Worm (Caenorhabditis elegans): ENCODE data around the gene ZK896.1.
A peak's percentile ranks its signal among the peaks of the same experiment; 100 is the strongest.

Gene ZK896.1

ce11 chrIV:12897146-12897545 lies 22.0 kb upstream of the ZK896.1 start:
- TF ChIP-seq gmeb-1 (tag; optimal IDR thresholded peaks at IDR 0.05) = no peak
- TF ChIP-seq sma-9 (GFP tag; optimal IDR thresholded peaks at IDR 0.05) = no peak
- TF ChIP-seq sma-9 (tag; optimal IDR thresholded peaks at IDR 0.05) = no peak
- no peak for TF ChIP-seq blmp-1 (tag; optimal IDR thresholded peaks at IDR 0.05; ENCODE audit: insufficient read depth)

ce11 chrIV:12896371-12896882 lies 21.3 kb upstream of the ZK896.1 start, which contains the start of gene K08D8.7:
Gene K08D8.7 (plus strand): TSS chrIV:12896832.
- no peak for TF ChIP-seq elt-3 (tag; optimal IDR thresholded peaks at IDR 0.05)
- TF ChIP-seq fos-1 (tag; optimal IDR thresholded peaks at IDR 0.05) = peak; percentile 70

- TF ChIP-seq elt-3 (tag; optimal IDR thresholded peaks at IDR 0.05) (no peak), fos-1 (tag; optimal IDR thresholded peaks at IDR 0.05) (no peak), zag-1 (tag; optimal IDR thresholded peaks at IDR 0.05) (no peak), dmd-4 (tag; optimal IDR thresholded peaks at IDR 0.05) (no peak), lsy-2 (tag; optimal IDR thresholded peaks at IDR 0.05) (no peak), F13H6.1 (tag; optimal IDR thresholded peaks at IDR 0.05) (no peak), ama-1 (optimal IDR thresholded peaks at IDR 0.05) (no peak), skn-1 (tag; optimal IDR thresholded peaks at IDR 0.05) (no peak), lin-13 (GFP tag; optimal IDR thresholded peaks at IDR 0.05) (no peak), elt-1 (tag; optimal IDR thresholded peaks at IDR 0.05) (no peak), ceh-16 (tag; optimal IDR thresholded peaks at IDR 0.05) (no peak), Y55F3AM.14 (GFP tag; optimal IDR thresholded peaks at IDR 0.05) (no peak), sma-3 (GFP tag; optimal IDR thresholded peaks at IDR 0.05) (no peak), nhr-129 (tag; optimal IDR thresholded peaks at IDR 0.05) (no peak), unc-39 (tag; optimal IDR thresholded peaks at IDR 0.05) (no peak), nhr-77 (tag; optimal IDR thresholded peaks at IDR 0.05) (no peak), gmeb-1 (tag; optimal IDR thresholded peaks at IDR 0.05) (no peak), nhr-237 (tag; optimal IDR thresholded peaks at IDR 0.05) (no peak), nhr-11 (tag; optimal IDR thresholded peaks at IDR 0.05) (no peak)
Measured at ce11 chrIV:12894996-12895395, 19.8 kb upstream of the ZK896.1 start, which contains the start of gene K08D8.11. Gene K08D8.11 (plus strand): TSS chrIV:12895296.

ce11 chrIV:12893166-12893565 lies 18.0 kb upstream of the ZK896.1 start, which contains the start of gene K08D8.12:
Gene K08D8.12 (plus strand): TSS chrIV:12893466.
- no peak for TF ChIP-seq sma-3 (GFP tag; optimal IDR thresholded peaks at IDR 0.05)
- no peak for TF ChIP-seq unc-55 (GFP tag; optimal IDR thresholded peaks at IDR 0.05)
- no peak for TF ChIP-seq unc-39 (tag; optimal IDR thresholded peaks at IDR 0.05)
- no peak for TF ChIP-seq nhr-21 (tag; optimal IDR thresholded peaks at IDR 0.05)
- no peak for TF ChIP-seq R02D3.7 (tag; optimal IDR thresholded peaks at IDR 0.05)
- TF ChIP-seq ama-1 (optimal IDR thresholded peaks at IDR 0.05) = no peak

ce11 chrIV:12892194-12892593 lies 17.0 kb upstream of the ZK896.1 start, which contains the start of gene K08D8.1:
Gene K08D8.1 (plus strand): TSS chrIV:12892494.
- TF ChIP-seq crh-2 (tag; optimal IDR thresholded peaks at IDR 0.05) (no peak), elt-3 (tag; optimal IDR thresholded peaks at IDR 0.05) (no peak), gmeb-1 (tag; optimal IDR thresholded peaks at IDR 0.05) (no peak), lin-11 (tag; optimal IDR thresholded peaks at IDR 0.05) (no peak), mbf-1 (tag; optimal IDR thresholded peaks at IDR 0.05) (no peak), aly-2 (tag; optimal IDR thresholded peaks at IDR 0.05) (no peak), zag-1 (tag; optimal IDR thresholded peaks at IDR 0.05) (no peak), alr-1 (tag; optimal IDR thresholded peaks at IDR 0.05) (no peak), nhr-10 (tag; optimal IDR thresholded peaks at IDR 0.05) (no peak), C34F6.9 (tag; optimal IDR thresholded peaks at IDR 0.05) (no peak), skn-1 (tag; optimal IDR thresholded peaks at IDR 0.05) (no peak), nhr-129 (tag; optimal IDR thresholded peaks at IDR 0.05) (no peak), mab-5 (tag; optimal IDR thresholded peaks at IDR 0.05) (no peak), ama-1 (optimal IDR thresholded peaks at IDR 0.05) (no peak), nhr-23 (tag; optimal IDR thresholded peaks at IDR 0.05) (no peak)

ce11 chrIV:12891080-12891479 lies 15.9 kb upstream of the ZK896.1 start:
- peak; percentile 45 for TF ChIP-seq fos-1 (tag; optimal IDR thresholded peaks at IDR 0.05)
- TF ChIP-seq sma-9 (GFP tag; optimal IDR thresholded peaks at IDR 0.05) = peak; percentile 89
- TF ChIP-seq sma-9 (tag; optimal IDR thresholded peaks at IDR 0.05) = no peak
- TF ChIP-seq nhr-237 (tag; optimal IDR thresholded peaks at IDR 0.05) = no peak
- TF ChIP-seq zag-1 (tag; optimal IDR thresholded peaks at IDR 0.05) = no peak
- TF ChIP-seq aly-2 (tag; optimal IDR thresholded peaks at IDR 0.05) = no peak
